Worm (Caenorhabditis elegans): Measurements from ENCODE around the gene twk-22.

DNA sequence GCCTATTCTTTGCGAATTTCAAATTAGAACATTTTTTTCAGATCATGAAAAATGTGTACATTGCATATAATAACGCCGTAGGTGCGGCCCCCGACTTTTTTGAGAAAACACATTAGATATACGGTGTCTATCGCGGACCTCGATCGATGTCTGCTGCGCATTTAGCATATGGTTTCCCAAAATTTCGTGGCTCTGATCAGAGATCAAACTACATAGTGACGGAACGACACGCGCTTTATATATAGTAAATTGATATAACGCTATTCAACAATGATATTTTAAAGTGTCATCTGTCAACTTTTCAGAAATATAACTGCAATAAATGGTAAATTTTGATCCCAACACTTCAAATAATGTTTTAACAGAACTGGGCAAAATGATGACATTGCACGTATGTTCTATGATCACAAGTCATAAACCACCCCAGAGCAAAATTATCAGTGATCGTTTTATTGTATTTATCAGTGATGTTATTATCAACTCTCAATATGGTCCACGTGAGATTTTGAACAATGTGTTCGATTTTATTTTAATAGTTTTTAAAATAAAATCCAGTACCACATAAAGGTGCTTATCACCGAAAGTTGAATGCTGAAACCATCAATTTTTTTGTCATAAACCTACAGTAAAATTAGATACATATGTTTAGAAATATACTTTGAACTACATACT, 40.1 kb downstream of the twk-22 start:
- no peak for TF ChIP-seq F37B4.10 (GFP tag; IDR thresholded peaks at IDR 0.05)
- TF ChIP-seq Y53F4B.3 (GFP tag; IDR thresholded peaks at IDR 0.05) = no peak
- TF ChIP-seq somi-1 (GFP tag; optimal IDR thresholded peaks at IDR 0.05) = no peak
- TF ChIP-seq egrh-3 (GFP tag; IDR thresholded peaks at IDR 0.05) = no peak
- no peak for TF ChIP-seq repo-1 (tag; optimal IDR thresholded peaks at IDR 0.05)
- TF ChIP-seq hmg-1.2 (GFP tag; IDR thresholded peaks at IDR 0.05) = no peak
- TF ChIP-seq rpc-1 (optimal IDR thresholded peaks at IDR 0.05) = no peak
- no peak for TF ChIP-seq rpc-1 (tag; optimal IDR thresholded peaks at IDR 0.05)
- TF ChIP-seq tbp1 (GFP tag; optimal IDR thresholded peaks at IDR 0.05) = no peak
- no peak for TF ChIP-seq unc-130 (GFP tag; optimal IDR thresholded peaks at IDR 0.05)
- TF ChIP-seq pha-4 (tag; optimal IDR thresholded peaks at IDR 0.05) = no peak
- TF ChIP-seq F10E7.11 (tag; optimal IDR thresholded peaks at IDR 0.05) = no peak
- no peak for TF ChIP-seq tlf-1 (GFP tag; optimal IDR thresholded peaks at IDR 0.05)

All from whole organism, young adult.